Worm (Caenorhabditis elegans): ENCODE data around the gene sru-21.

Gene sru-21

DNA sequence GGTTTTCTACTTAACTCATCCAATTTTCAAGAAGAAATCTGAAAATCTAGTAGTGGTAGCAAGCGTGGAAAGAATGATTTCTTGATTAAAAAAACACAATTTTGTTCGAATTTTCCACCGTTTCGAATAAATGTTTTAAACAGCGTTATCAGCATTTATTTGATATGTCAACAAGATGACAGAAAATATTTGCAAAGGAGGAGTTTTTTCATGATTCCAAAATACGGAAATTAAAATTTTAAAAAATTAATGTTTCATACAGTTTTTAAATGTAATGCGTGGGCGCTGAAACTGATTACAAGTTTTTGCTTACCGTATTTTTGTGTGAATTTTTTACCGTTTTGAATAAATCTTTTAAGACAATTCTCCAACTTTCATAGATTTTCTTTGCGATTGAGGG, 6.0 kb downstream of the sru-21 start:
- TF ChIP-seq drap-1 (GFP tag; optimal IDR thresholded peaks at IDR 0.05) (no peak), M03D4.4 (tag; optimal IDR thresholded peaks at IDR 0.05) (no peak), ceh-83 (GFP tag; optimal IDR thresholded peaks at IDR 0.05) (no peak), ces-1 (GFP tag; optimal IDR thresholded peaks at IDR 0.05) (no peak), unc-39 (tag; optimal IDR thresholded peaks at IDR 0.05) (no peak), nhr-12 (tag; optimal IDR thresholded peaks at IDR 0.05) (no peak), nhr-76 (tag; optimal IDR thresholded peaks at IDR 0.05) (no peak), hlh-1 (tag; optimal IDR thresholded peaks at IDR 0.05) (no peak), unc-120 (tag; optimal IDR thresholded peaks at IDR 0.05; ENCODE audit: poor library complexity, severe bottlenecking) (no peak), lin-13 (tag; optimal IDR thresholded peaks at IDR 0.05) (no peak), bed-3 (GFP tag; optimal IDR thresholded peaks at IDR 0.05) (no peak), ceh-43 (GFP tag; optimal IDR thresholded peaks at IDR 0.05) (no peak), mls-2 (tag; optimal IDR thresholded peaks at IDR 0.05) (no peak), mep-1 (tag; optimal IDR thresholded peaks at IDR 0.05) (no peak), pha-4 (tag; optimal IDR thresholded peaks at IDR 0.05) (no peak), sptf-1 (tag; optimal IDR thresholded peaks at IDR 0.05) (no peak), sem-2 (GFP tag; optimal IDR thresholded peaks at IDR 0.05) (no peak), cnd-1 (tag; optimal IDR thresholded peaks at IDR 0.05) (no peak), unc-62 (GFP tag; optimal IDR thresholded peaks at IDR 0.05) (no peak), ham-2 (GFP tag; optimal IDR thresholded peaks at IDR 0.05) (no peak)

ce11 chrIV:13633165-13633564, 6.6 kb downstream of the sru-21 start, which contains the start of gene fbxa-98:
Gene fbxa-98 (plus strand): TSS chrIV:13633407.
- TF ChIP-seq ham-2 (GFP tag; optimal IDR thresholded peaks at IDR 0.05) (no peak), drap-1 (GFP tag; optimal IDR thresholded peaks at IDR 0.05) (no peak), unc-39 (tag; optimal IDR thresholded peaks at IDR 0.05) (no peak), pha-4 (tag; optimal IDR thresholded peaks at IDR 0.05) (no peak), sptf-1 (tag; optimal IDR thresholded peaks at IDR 0.05) (no peak), sem-2 (GFP tag; optimal IDR thresholded peaks at IDR 0.05) (no peak), nhr-2 (tag; optimal IDR thresholded peaks at IDR 0.05) (no peak), nhr-12 (tag; optimal IDR thresholded peaks at IDR 0.05) (no peak), bed-3 (GFP tag; optimal IDR thresholded peaks at IDR 0.05) (no peak), unc-62 (GFP tag; optimal IDR thresholded peaks at IDR 0.05) (no peak), cnd-1 (tag; optimal IDR thresholded peaks at IDR 0.05) (no peak), zip-8 (tag; optimal IDR thresholded peaks at IDR 0.05) (no peak), ces-1 (GFP tag; optimal IDR thresholded peaks at IDR 0.05) (no peak), nhr-28 (tag; optimal IDR thresholded peaks at IDR 0.05) (no peak), ceh-43 (GFP tag; optimal IDR thresholded peaks at IDR 0.05) (no peak), elt-3 (tag; optimal IDR thresholded peaks at IDR 0.05) (no peak), unc-120 (tag; optimal IDR thresholded peaks at IDR 0.05; ENCODE audit: poor library complexity, severe bottlenecking) (no peak)

DNA sequence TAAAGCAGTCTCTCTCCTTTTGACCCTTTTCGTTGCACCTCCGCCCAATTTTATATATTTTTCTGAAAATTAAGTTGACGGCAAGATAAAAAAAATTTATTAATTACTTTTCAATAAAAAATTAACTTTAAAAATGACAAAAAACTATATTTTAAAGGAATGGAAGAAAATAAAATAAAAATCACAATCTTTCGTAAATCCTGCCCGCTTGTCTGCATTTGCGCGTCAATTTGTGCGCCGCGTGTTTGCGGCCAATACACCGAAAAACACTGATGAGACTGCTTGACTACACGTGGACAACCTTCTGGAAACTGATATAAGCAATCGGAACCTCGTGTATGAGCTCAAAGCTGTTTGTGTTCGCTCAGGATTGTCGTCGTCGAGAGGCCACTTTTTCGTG, 10.4 kb downstream of the sru-21 start, which contains the start of gene C08F11.7:
C08F11.7 (plus strand) TSS at position 301 of the 400 bp plus-strand sequence.
- TF ChIP-seq snpc-4 (tag; optimal IDR thresholded peaks at IDR 0.05) (no peak), unc-39 (tag; optimal IDR thresholded peaks at IDR 0.05) (no peak), hlh-1 (tag; optimal IDR thresholded peaks at IDR 0.05) (no peak), flh-1 (GFP tag; optimal IDR thresholded peaks at IDR 0.05) (no peak), elt-3 (tag; optimal IDR thresholded peaks at IDR 0.05) (no peak), nhr-237 (tag; optimal IDR thresholded peaks at IDR 0.05) (no peak), pha-4 (tag; optimal IDR thresholded peaks at IDR 0.05) (no peak), mls-2 (tag; optimal IDR thresholded peaks at IDR 0.05) (no peak), lsy-2 (tag; optimal IDR thresholded peaks at IDR 0.05) (no peak), elt-1 (tag; optimal IDR thresholded peaks at IDR 0.05; ENCODE audit: borderline replicate concordance, insufficient read depth) (no peak), ztf-11 (tag; optimal IDR thresholded peaks at IDR 0.05) (no peak), ham-2 (GFP tag; optimal IDR thresholded peaks at IDR 0.05) (no peak), ceh-43 (GFP tag; optimal IDR thresholded peaks at IDR 0.05) (no peak), cnd-1 (tag; optimal IDR thresholded peaks at IDR 0.05) (no peak), ces-1 (GFP tag; optimal IDR thresholded peaks at IDR 0.05) (no peak), mep-1 (tag; optimal IDR thresholded peaks at IDR 0.05) (no peak), drap-1 (GFP tag; optimal IDR thresholded peaks at IDR 0.05) (no peak), sptf-1 (tag; optimal IDR thresholded peaks at IDR 0.05) (no peak), nhr-2 (tag; optimal IDR thresholded peaks at IDR 0.05) (no peak)

DNA sequence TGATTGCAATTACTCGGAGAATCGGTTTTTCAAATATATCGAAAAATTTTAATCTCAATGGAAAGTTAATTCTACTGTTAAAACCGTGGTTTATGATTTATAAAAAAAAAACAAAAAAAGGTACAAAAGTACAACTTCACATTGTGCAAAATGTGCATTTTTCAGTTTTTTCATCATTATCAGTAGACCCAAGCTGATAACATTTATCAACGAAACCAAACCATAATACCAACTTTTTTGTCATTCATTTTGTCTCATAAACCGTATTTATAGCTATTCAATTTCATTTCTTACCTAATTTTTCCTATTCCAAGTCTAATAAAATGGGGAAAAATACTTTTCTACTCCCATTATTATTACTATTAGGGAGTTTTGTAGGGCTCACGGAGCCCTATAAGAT, 12.5 kb downstream of the sru-21 start, which contains the start of gene ugt-22:
ugt-22 (plus strand) TSS at position 234 of the 400 bp plus-strand sequence.
- TF ChIP-seq hlh-1 (tag; optimal IDR thresholded peaks at IDR 0.05), result no peak

- no peak for TF ChIP-seq ces-1 (GFP tag; optimal IDR thresholded peaks at IDR 0.05)
- TF ChIP-seq ceh-83 (GFP tag; optimal IDR thresholded peaks at IDR 0.05), result no peak
- no peak for TF ChIP-seq elt-1 (tag; optimal IDR thresholded peaks at IDR 0.05; ENCODE audit: borderline replicate concordance, insufficient read depth)
- no peak for TF ChIP-seq mls-2 (tag; optimal IDR thresholded peaks at IDR 0.05)
Measured at ce11 chrIV:13645823-13646222, 19.3 kb downstream of the sru-21 start, which contains the start of gene srz-29. Gene srz-29 (minus strand): TSS chrIV:13645923.
